Fruit fly (Drosophila melanogaster) whole organism, wandering third instar larva: Measurements from ENCODE around the gene CG13409.

ENCODE experiments used
- CG32264 ChIP-seq: fragments of 200-800 bp; sonication (Bioruptor generic); optimal IDR thresholded peaks from 2 replicates; lab custom pipeline; 2016; ENCODE audit warnings: missing biosample characterization, missing genetic modification characterization
- CrebA ChIP-seq: fragments of 200-800 bp; sonication (Bioruptor generic); optimal IDR thresholded peaks from 2 replicates; lab custom pipeline; 2016; ENCODE audit warnings: missing biosample characterization, mild to moderate bottlenecking, missing genetic modification characterization, borderline replicate concordance
- Hr78 ChIP-seq: fragments of >200 bp; optimal IDR thresholded peaks from 2 replicates; lab custom pipeline; 2017; ENCODE audit warnings: missing biosample characterization, missing genetic modification characterization
- Jra ChIP-seq: sonication (Bioruptor generic); optimal IDR thresholded peaks from 2 replicates; lab custom pipeline; 2016; ENCODE audit warnings: missing biosample characterization, missing genetic modification characterization
- Myc ChIP-seq: fragments of >200 bp; optimal IDR thresholded peaks from 2 replicates; lab custom pipeline; 2017
- N ChIP-seq: fragments of >200 bp; optimal IDR thresholded peaks from 2 replicates; lab custom pipeline; 2018; ENCODE audit warnings: missing biosample characterization, missing external identifiers, missing genetic modification characterization
- OdsH ChIP-seq: fragments of 200-800 bp; sonication (Bioruptor generic); optimal IDR thresholded peaks from 2 replicates; lab custom pipeline; 2016; ENCODE audit warnings: missing biosample characterization, mild to moderate bottlenecking, missing genetic modification characterization
- Rel ChIP-seq, 2 experiments: fragments of 200-800 bp; sonication (Bioruptor generic) in 1 of 2; optimal IDR thresholded peaks; 2 replicates in 1 of 2; 3 replicates in 1 of 2; lab custom pipeline; 2016 to 2019; ENCODE audit warnings: mild to moderate bottlenecking in 2 of 2, missing biosample characterization in 2 of 2, missing genetic modification characterization in 2 of 2, moderate library complexity in 1 of 2
- brk ChIP-seq: fragments of 200-800 bp; sonication (Bioruptor generic); optimal IDR thresholded peaks from 2 replicates; lab custom pipeline; 2016; ENCODE audit warnings: missing biosample characterization, mild to moderate bottlenecking, missing genetic modification characterization
- foxo ChIP-seq, 2 experiments: fragments of 200-800 bp; sonication (Bioruptor generic); optimal IDR thresholded peaks; 2 replicates in 1 of 2; 3 replicates in 1 of 2; lab custom pipeline; 2016 to 2017; ENCODE audit warnings: missing biosample characterization in 2 of 2, missing genetic modification characterization in 2 of 2
- fru ChIP-seq: fragments of 200-800 bp; sonication (Bioruptor generic); optimal IDR thresholded peaks from 3 replicates; lab custom pipeline; 2016; ENCODE audit warnings: missing biosample characterization, mild to moderate bottlenecking, missing genetic modification characterization
- sage ChIP-seq: fragments of 200-800 bp; sonication (Bioruptor generic); optimal IDR thresholded peaks from 2 replicates; lab custom pipeline; 2016; ENCODE audit warnings: missing biosample characterization, mild to moderate bottlenecking, missing genetic modification characterization
- sv ChIP-seq: fragments of 200-800 bp; sonication (Bioruptor generic); optimal IDR thresholded peaks from 3 replicates; lab custom pipeline; 2016; ENCODE audit warnings: missing biosample characterization, missing genetic modification characterization
- usp ChIP-seq: fragments of >200 bp; optimal IDR thresholded peaks from 2 replicates; lab custom pipeline; 2017; ENCODE audit warnings: missing biosample characterization, missing genetic modification characterization

The CG13409 gene

DNA sequence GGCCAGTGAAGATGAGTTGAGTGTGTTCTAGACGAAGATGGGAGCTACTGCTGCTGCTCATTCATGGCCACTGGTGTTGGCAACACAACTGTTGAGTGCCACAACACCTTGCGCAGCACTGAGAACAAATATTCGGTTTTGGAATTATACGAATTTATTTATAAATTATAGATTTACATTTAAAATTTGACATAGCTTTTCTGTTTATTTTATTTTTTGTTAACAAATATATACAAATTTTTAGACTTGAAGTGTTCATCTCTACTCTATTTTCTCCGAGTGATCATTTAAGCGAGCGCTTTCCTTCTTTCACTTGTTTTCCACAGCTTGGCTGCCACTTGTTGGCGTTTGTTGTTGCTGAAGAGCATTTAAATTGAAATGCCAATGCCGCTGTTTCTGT is 44.2 kb downstream of the CG13409 start:
- TF ChIP-seq Rel (GFP tag; optimal IDR thresholded peaks at IDR 0.05; lab: Kevin White, UChicago) = no peak
- no peak for TF ChIP-seq Rel (tag; optimal IDR thresholded peaks at IDR 0.05; lab: Kevin White, UChicago)
- TF ChIP-seq brk = no peak
- no peak for TF ChIP-seq CrebA (GFP tag; lab: Kevin White, UChicago)
- no peak for TF ChIP-seq Myc (lab: Kevin White, UChicago)
- TF ChIP-seq sage (GFP tag; lab: Kevin White, UChicago) = no peak
- no peak for TF ChIP-seq N
- no peak for TF ChIP-seq usp (GFP tag; lab: Kevin White, UChicago)
- TF ChIP-seq OdsH = no peak
- TF ChIP-seq foxo (GFP tag; optimal IDR thresholded peaks at IDR 0.05; lab: Kevin White, UChicago) = no peak
- no peak for TF ChIP-seq Jra (GFP tag; lab: Kevin White, UChicago)
- no peak for TF ChIP-seq CG32264 (GFP tag; lab: Kevin White, UChicago)
- no peak for TF ChIP-seq sv (GFP tag; lab: Kevin White, UChicago)
- no peak for TF ChIP-seq Hr78 (GFP tag; lab: Kevin White, UChicago)
- no peak for TF ChIP-seq fru (GFP tag; lab: Kevin White, UChicago)
